Fruit fly (Drosophila melanogaster) whole organism, embryonic: ENCODE measurements around the gene alpha-PheRS.
A peak's percentile ranks its signal among the peaks of the same experiment; 100 is the strongest.

Experiments
- BEAF-32 ChIP-seq: fragments of 200-800 bp; sonication (Bioruptor generic); optimal IDR thresholded peaks from 3 replicates; lab custom pipeline; 2017; ENCODE audit warnings: missing biosample characterization, missing genetic modification characterization, mild to moderate bottlenecking, moderate library complexity, missing genetic modification reagents
- CG12219 ChIP-seq: fragments of 200-800 bp; sonication (Bioruptor generic); optimal IDR thresholded peaks from 3 replicates; lab custom pipeline; 2018; ENCODE audit warnings: missing biosample characterization, mild to moderate bottlenecking, missing genetic modification characterization
- CG12942 ChIP-seq: fragments of 200-800 bp; sonication (Bioruptor generic); optimal IDR thresholded peaks from 3 replicates; lab custom pipeline; 2016; ENCODE audit warnings: missing biosample characterization, missing genetic modification characterization
- CG13123 ChIP-seq: fragments of 200-800 bp; sonication (Bioruptor generic); optimal IDR thresholded peaks from 2 replicates; lab custom pipeline; 2016; ENCODE audit warnings: missing biosample characterization, missing genetic modification characterization
- CG13624 ChIP-seq: fragments of 200-800 bp; sonication (Bioruptor generic); optimal IDR thresholded peaks from 2 replicates; lab custom pipeline; 2016; ENCODE audit warnings: missing biosample characterization, missing genetic modification characterization
- CG14014 ChIP-seq: fragments of 200-800 bp; sonication (Bioruptor generic); IDR thresholded peaks from 2 replicates; pipeline ENCODE4 v1.3.6; 2022; ENCODE audit warnings: missing biosample characterization, missing genetic modification characterization
- CG14050 ChIP-seq: fragments of 200-800 bp; sonication (Bioruptor generic); IDR thresholded peaks from 3 replicates; pipeline ENCODE4 v1.3.6; 2022; ENCODE audit warnings: missing biosample characterization, missing genetic modification characterization
- CG14710 ChIP-seq: fragments of 200-800 bp; sonication (Bioruptor generic); optimal IDR thresholded peaks from 3 replicates; lab custom pipeline; 2019; ENCODE audit warnings: missing biosample characterization, mild to moderate bottlenecking, missing genetic modification characterization, moderate library complexity
- CG1529 ChIP-seq: fragments of 200-800 bp; sonication (Bioruptor generic); optimal IDR thresholded peaks from 3 replicates; lab custom pipeline; 2018; ENCODE audit warnings: missing biosample characterization, missing genetic modification characterization
- CG15601 ChIP-seq: fragments of 200-800 bp; sonication (Bioruptor generic); optimal IDR thresholded peaks from 3 replicates; lab custom pipeline; 2019; ENCODE audit warnings: missing biosample characterization, mild to moderate bottlenecking, missing genetic modification characterization, moderate library complexity
- CG1603 ChIP-seq: fragments of 200-800 bp; sonication (Bioruptor generic); optimal IDR thresholded peaks from 2 replicates; lab custom pipeline; 2019; ENCODE audit warnings: missing biosample characterization, mild to moderate bottlenecking, missing genetic modification characterization, moderate library complexity
- CG17328 ChIP-seq: fragments of 200-800 bp; sonication (Bioruptor generic); IDR thresholded peaks from 2 replicates; pipeline ENCODE4 v1.3.6; 2022; ENCODE audit warnings: missing biosample characterization, missing genetic modification characterization
- CG1832 ChIP-seq: fragments of 200-800 bp; sonication (Bioruptor generic); optimal IDR thresholded peaks from 2 replicates; lab custom pipeline; 2017; ENCODE audit warnings: missing biosample characterization, mild to moderate bottlenecking, missing genetic modification characterization, inconsistent platforms
- CG31365 ChIP-seq: fragments of 200-800 bp; sonication (Bioruptor generic); optimal IDR thresholded peaks from 2 replicates; lab custom pipeline; 2018; ENCODE audit warnings: missing biosample characterization, mild to moderate bottlenecking, missing genetic modification characterization
- CG3726 ChIP-seq: fragments of 200-800 bp; sonication (Bioruptor generic); IDR thresholded peaks from 3 replicates; pipeline ENCODE4, ENCODE4 v1.3.6; 2022; ENCODE audit warnings: missing biosample characterization, missing genetic modification characterization
- CG3838 ChIP-seq: fragments of 200-800 bp; sonication (Bioruptor generic); optimal IDR thresholded peaks from 3 replicates; lab custom pipeline; 2016; ENCODE audit warnings: missing biosample characterization, missing genetic modification characterization
- CG4360 ChIP-seq: fragments of 200-800 bp; sonication (Bioruptor generic); IDR thresholded peaks from 2 replicates; pipeline ENCODE4 v1.3.6; 2022; ENCODE audit warnings: missing biosample characterization, missing genetic modification characterization
- CG4424 ChIP-seq: fragments of 200-800 bp; sonication (Bioruptor generic); optimal IDR thresholded peaks from 3 replicates; lab custom pipeline; 2016; ENCODE audit warnings: missing biosample characterization, missing genetic modification characterization
- CG6765 ChIP-seq: fragments of 200-800 bp; sonication (Bioruptor generic); optimal IDR thresholded peaks from 3 replicates; lab custom pipeline; 2017; ENCODE audit warnings: missing biosample characterization, mild to moderate bottlenecking, missing genetic modification characterization
- CG8281 ChIP-seq: fragments of 200-800 bp; sonication (Bioruptor generic); optimal IDR thresholded peaks from 2 replicates; lab custom pipeline; 2018; ENCODE audit warnings: missing biosample characterization, mild to moderate bottlenecking, missing genetic modification characterization, moderate library complexity
- CG8924 ChIP-seq: fragments of 200-800 bp; optimal IDR thresholded peaks from 3 replicates; lab custom pipeline; 2019; ENCODE audit warnings: missing biosample characterization, mild to moderate bottlenecking, missing genetic modification characterization, moderate library complexity
- CHES-1-like ChIP-seq: fragments of 200-800 bp; sonication (Bioruptor generic); optimal IDR thresholded peaks from 2 replicates; lab custom pipeline; 2016; ENCODE audit warnings: missing biosample characterization, missing genetic modification characterization
- CkIIα-i1 ChIP-seq: fragments of 200-800 bp; sonication (Bioruptor generic); IDR thresholded peaks from 2 replicates; pipeline ENCODE4 v1.3.6; 2022; ENCODE audit warnings: missing biosample characterization, missing genetic modification characterization
- Eip74EF ChIP-seq, 2 experiments: fragments of 200-800 bp in 1 of 2; fragments of >200 bp in 1 of 2; sonication (Bioruptor generic) in 1 of 2; optimal IDR thresholded peaks; 2 replicates each; lab custom pipeline; 2017 to 2019; ENCODE audit warnings: missing biosample characterization in 2 of 2, missing genetic modification characterization in 2 of 2, mild to moderate bottlenecking in 1 of 2, moderate library complexity in 1 of 2
- Elba2 ChIP-seq: fragments of 200-800 bp; sonication (Bioruptor generic); optimal IDR thresholded peaks from 3 replicates; lab custom pipeline; 2016; ENCODE audit warnings: missing biosample characterization, missing genetic modification characterization
- Fer3 ChIP-seq: fragments of 200-800 bp; sonication (Bioruptor generic); optimal IDR thresholded peaks from 2 replicates; lab custom pipeline; 2018; ENCODE audit warnings: missing biosample characterization, mild to moderate bottlenecking, missing genetic modification characterization, moderate library complexity
- MBD-R2 ChIP-seq: fragments of 200-800 bp; sonication (Bioruptor generic); IDR thresholded peaks from 2 replicates; pipeline ENCODE4 v1.3.6; 2022; ENCODE audit warnings: missing biosample characterization, missing genetic modification characterization
- Mad ChIP-seq: fragments of 200-800 bp; sonication (Bioruptor generic); optimal IDR thresholded peaks from 2 replicates; lab custom pipeline; 2016; ENCODE audit warnings: missing biosample characterization, missing genetic modification characterization
- Meics ChIP-seq: fragments of 200-800 bp; sonication (Bioruptor generic); optimal IDR thresholded peaks from 2 replicates; lab custom pipeline; 2017; ENCODE audit warnings: missing biosample characterization, mild to moderate bottlenecking, missing genetic modification characterization
- Optix ChIP-seq: fragments of 200-800 bp; sonication (Bioruptor generic); IDR thresholded peaks from 3 replicates; pipeline ENCODE4 v1.3.6; 2022; ENCODE audit warnings: missing biosample characterization, missing genetic modification characterization
- Six4 ChIP-seq: fragments of 200-800 bp; sonication (Bioruptor generic); optimal IDR thresholded peaks from 2 replicates; lab custom pipeline; 2016; ENCODE audit warnings: missing biosample characterization, missing genetic modification characterization
- Sry-δ ChIP-seq: fragments of 200-800 bp; sonication (Bioruptor generic); optimal IDR thresholded peaks from 2 replicates; lab custom pipeline; 2016; ENCODE audit warnings: missing biosample characterization, missing genetic modification characterization
- Trl ChIP-seq, 3 experiments: fragments of >200 bp in 2 of 3; fragments of 200-800 bp in 1 of 3; sonication (Bioruptor generic) in 1 of 3; optimal IDR thresholded peaks; 2 replicates in 1 of 3; 3 replicates in 2 of 3; lab custom pipeline; 2016 to 2017; ENCODE audit warnings: missing biosample characterization in 1 of 3, missing genetic modification characterization in 1 of 3
- amos ChIP-seq: fragments of 200-800 bp; sonication (Bioruptor generic); IDR thresholded peaks from 2 replicates; pipeline ENCODE4 v1.3.6; 2022; ENCODE audit warnings: missing biosample characterization, missing genetic modification characterization; ENCODE audit not compliant: partially characterized antibody
- ash1 ChIP-seq: fragments of 200-800 bp; sonication (Bioruptor generic); optimal IDR thresholded peaks from 2 replicates; lab custom pipeline; 2018; ENCODE audit warnings: missing biosample characterization, mild to moderate bottlenecking, missing genetic modification characterization
- corto ChIP-seq: fragments of 200-800 bp; sonication (Bioruptor generic); optimal IDR thresholded peaks from 2 replicates; lab custom pipeline; 2016; ENCODE audit warnings: missing biosample characterization, mild to moderate bottlenecking, missing genetic modification characterization, moderate library complexity
- dm ChIP-seq: fragments of 200-800 bp; sonication (Bioruptor generic); optimal IDR thresholded peaks from 3 replicates; lab custom pipeline; 2016; ENCODE audit warnings: missing biosample characterization, missing genetic modification characterization
- eyg ChIP-seq: fragments of 200-800 bp; sonication (Bioruptor generic); optimal IDR thresholded peaks from 3 replicates; lab custom pipeline; 2016; ENCODE audit warnings: missing biosample characterization, missing genetic modification characterization
- fu2 ChIP-seq: fragments of 200-800 bp; sonication (Bioruptor generic); optimal IDR thresholded peaks from 2 replicates; lab custom pipeline; 2016; ENCODE audit warnings: missing biosample characterization, missing genetic modification characterization
- hbn ChIP-seq: fragments of 200-800 bp; sonication (Bioruptor generic); IDR thresholded peaks from 2 replicates; pipeline ENCODE4 v1.3.6; 2022; ENCODE audit warnings: missing biosample characterization, missing genetic modification characterization; ENCODE audit not compliant: partially characterized antibody
- jigr1 ChIP-seq: fragments of 200-800 bp; sonication (Bioruptor generic); IDR thresholded peaks from 3 replicates; pipeline ENCODE4 v1.3.6; 2022; ENCODE audit warnings: missing biosample characterization, missing genetic modification characterization
- kni ChIP-seq: fragments of 200-800 bp; sonication (Bioruptor generic); optimal IDR thresholded peaks from 3 replicates; lab custom pipeline; 2017; ENCODE audit warnings: mild to moderate bottlenecking, missing biosample characterization, missing genetic modification reagents, missing genetic modification characterization
- lola ChIP-seq, 3 experiments: fragments of >200 bp in 2 of 3; fragments of 200-800 bp in 1 of 3; sonication (Bioruptor generic) in 1 of 3; optimal IDR thresholded peaks; 2 replicates each; lab custom pipeline; 2017 to 2019; ENCODE audit warnings: missing biosample characterization in 3 of 3, missing genetic modification characterization in 3 of 3, mild to moderate bottlenecking in 1 of 3, moderate library complexity in 1 of 3
- lov ChIP-seq, 2 experiments: fragments of 200-800 bp in 1 of 2; fragments of >200 bp in 1 of 2; sonication (Bioruptor generic) in 1 of 2; IDR thresholded peaks in 1 of 2; optimal IDR thresholded peaks in 1 of 2; 2 replicates in 1 of 2; 3 replicates in 1 of 2; pipeline versions ENCODE4 v1.3.6 to Lab custom; 2017 to 2022; ENCODE audit warnings: missing biosample characterization in 1 of 2, missing genetic modification characterization in 1 of 2
- pb ChIP-seq: fragments of 200-800 bp; sonication (Bioruptor generic); optimal IDR thresholded peaks from 3 replicates; lab custom pipeline; 2016; ENCODE audit warnings: missing biosample characterization, missing genetic modification characterization
- psq ChIP-seq: fragments of 200-800 bp; sonication (Bioruptor generic); optimal IDR thresholded peaks from 2 replicates; lab custom pipeline; 2017; ENCODE audit warnings: missing biosample characterization, missing genetic modification characterization
- ranshi ChIP-seq: fragments of 200-800 bp; sonication (Bioruptor generic); IDR thresholded peaks from 2 replicates; pipeline ENCODE4 v1.3.6; 2022; ENCODE audit warnings: missing biosample characterization, missing genetic modification characterization
- sna ChIP-seq: fragments of 200-800 bp; sonication (Bioruptor generic); IDR thresholded peaks from 2 replicates; pipeline ENCODE4 v1.3.6; 2022; ENCODE audit warnings: missing biosample characterization, missing genetic modification characterization; ENCODE audit not compliant: partially characterized antibody
- tll ChIP-seq, 2 experiments: fragments of 200-800 bp in 1 of 2; fragments of >200 bp in 1 of 2; sonication (Bioruptor generic) in 1 of 2; optimal IDR thresholded peaks; 2 replicates each; lab custom pipeline; 2017 to 2019; ENCODE audit warnings: missing biosample characterization in 2 of 2, missing genetic modification characterization in 2 of 2, mild to moderate bottlenecking in 1 of 2, moderate library complexity in 1 of 2

The alpha-PheRS gene

dm6 chrX:8157294-8157693 lies 11.9 kb upstream of the alpha-PheRS start, which contains the start of the genes Traf6 and GIIIspla2 (continued):
- TF ChIP-seq corto (GFP tag; lab: Kevin White, UChicago) (no peak), eyg (GFP tag; lab: Kevin White, UChicago) (peak; percentile 17), CG15601 (tag; lab: Kevin White, UChicago) (peak; percentile 37), MBD-R2 (GFP tag; lab: Robert Waterston, UW) (peak; percentile 95), CG3726 (GFP tag; lab: Robert Waterston, UW) (peak; percentile 10; the same call in 1 of the 3 replicates), CG3838 (GFP tag; lab: Kevin White, UChicago) (no peak), Meics (GFP tag; lab: Kevin White, UChicago) (peak; percentile 79), fu2 (GFP tag; lab: Kevin White, UChicago) (peak; percentile 78), lola (GFP tag; optimal IDR thresholded peaks at IDR 0.05; lab: Kevin White, UChicago) (peak in 1 of 3 experiments; percentile 65), CG1832 (GFP tag; lab: Kevin White, UChicago) (no peak), kni (GFP tag; lab: Kevin White, UChicago) (peak; percentile 41), tll (GFP tag; optimal IDR thresholded peaks at IDR 0.05; lab: Kevin White, UChicago) (no peak), CG8924 (tag; lab: Kevin White, UChicago) (peak; percentile 71), lov (optimal IDR thresholded peaks at IDR 0.05; lab: Kevin White, UChicago) (no peak), lov (GFP tag; IDR thresholded peaks at IDR 0.05; lab: Robert Waterston, UW) (peak; percentile 63; the same call in 1 of the 3 replicates), CG31365 (no peak), jigr1 (no peak), Mad (peak; percentile 70), ash1 (GFP tag; lab: Kevin White, UChicago) (no peak), CG4424 (GFP tag; lab: Kevin White, UChicago) (peak; percentile 65), CG12942 (GFP tag; lab: Kevin White, UChicago) (peak; percentile 56), CG6765 (GFP tag; lab: Kevin White, UChicago) (peak; percentile 30), CG8281 (peak; percentile 11), Trl (optimal IDR thresholded peaks at IDR 0.05; lab: Kevin White, UChicago) (no peak), Trl (GFP tag; optimal IDR thresholded peaks at IDR 0.05; lab: Kevin White, UChicago) (peak; percentile 64), CG13624 (peak; percentile 56), CG14014 (GFP tag; lab: Robert Waterston, UW) (peak; percentile 73), CG4360 (no peak), CG17328 (GFP tag; lab: Robert Waterston, UW) (peak; percentile 72), BEAF-32 (GFP tag; lab: Kevin White, UChicago) (peak; percentile 43), Eip74EF (GFP tag; optimal IDR thresholded peaks at IDR 0.05; lab: Kevin White, UChicago) (no peak), CG1529 (GFP tag; lab: Kevin White, UChicago) (no peak), dm (GFP tag; lab: Kevin White, UChicago) (peak; percentile 77), hbn (GFP tag; lab: Robert Waterston, UW) (no peak), ranshi (GFP tag; lab: Robert Waterston, UW) (peak; percentile 75), CHES-1-like (GFP tag; lab: Kevin White, UChicago) (peak; percentile 53), Fer3 (tag; lab: Kevin White, UChicago) (peak; percentile 70), Sry-δ (GFP tag; lab: Kevin White, UChicago) (peak; percentile 37), CG14710 (tag; lab: Kevin White, UChicago) (peak; percentile 84), CkIIα-i1 (GFP tag; lab: Robert Waterston, UW) (no peak), Elba2 (GFP tag; lab: Kevin White, UChicago) (peak; percentile 68), CG12219 (GFP tag; lab: Kevin White, UChicago) (peak; percentile 57), Six4 (peak; percentile 40), CG14050 (GFP tag; lab: Robert Waterston, UW) (peak; percentile 72), Optix (GFP tag; lab: Robert Waterston, UW) (peak; percentile 62; the same call in 2 of the 3 replicates), sna (GFP tag; lab: Robert Waterston, UW) (0 out of 2 replicates have a peak, but pooled peaks have one; percentile 40), pb (GFP tag; lab: Kevin White, UChicago) (peak; percentile 50), CG1603 (tag; lab: Kevin White, UChicago) (peak; percentile 90), psq (peak; percentile 39), amos (no peak), CG13123 (peak; percentile 41)
